Fruit fly (Drosophila melanogaster) whole organism, pupa: Measurements from ENCODE around the gene Npc2c.

Source experiments
- CG10348 ChIP-seq: fragments of 200-800 bp; sonication (Bioruptor generic); IDR thresholded peaks from 2 replicates; pipeline ENCODE4 v1.3.6; 2022; ENCODE audit warnings: missing biosample characterization, missing genetic modification characterization
- CG12605 ChIP-seq: fragments of 200-800 bp; sonication (Bioruptor generic); IDR thresholded peaks from 2 replicates; pipeline ENCODE4 v1.3.6; 2022; ENCODE audit warnings: missing biosample characterization, missing genetic modification characterization
- CG13204 ChIP-seq: fragments of 200-800 bp; sonication (Bioruptor generic); optimal IDR thresholded peaks from 2 replicates; lab custom pipeline; 2018; ENCODE audit warnings: missing biosample characterization, mild to moderate bottlenecking, missing genetic modification characterization, moderate library complexity
- CG14655 ChIP-seq: fragments of 200-800 bp; sonication (Bioruptor generic); optimal IDR thresholded peaks from 3 replicates; lab custom pipeline; 2017; ENCODE audit warnings: mild to moderate bottlenecking, missing biosample characterization, missing genetic modification reagents, missing genetic modification characterization
- CG15710 ChIP-seq: fragments of 200-800 bp; sonication (Bioruptor generic); optimal IDR thresholded peaks from 2 replicates; lab custom pipeline; 2018; ENCODE audit warnings: missing biosample characterization, mild to moderate bottlenecking, missing genetic modification characterization, moderate library complexity
- CG17806 ChIP-seq: fragments of 200-800 bp; sonication (Bioruptor generic); optimal IDR thresholded peaks from 2 replicates; lab custom pipeline; 2018; ENCODE audit warnings: missing biosample characterization, mild to moderate bottlenecking, missing genetic modification characterization, moderate library complexity
- CG32121 ChIP-seq: fragments of 200-800 bp; sonication (Bioruptor generic); IDR thresholded peaks from 2 replicates; pipeline ENCODE4 v1.3.6; 2022; ENCODE audit warnings: missing biosample characterization, missing genetic modification characterization
- CG4496 ChIP-seq: fragments of 200-800 bp; sonication (Bioruptor generic); IDR thresholded peaks from 3 replicates; pipeline ENCODE4 v1.3.6; 2022; ENCODE audit warnings: missing biosample characterization, missing genetic modification characterization
- CG8159 ChIP-seq: fragments of 200-800 bp; sonication (Bioruptor generic); optimal IDR thresholded peaks from 3 replicates; lab custom pipeline; 2018; ENCODE audit warnings: missing biosample characterization, mild to moderate bottlenecking, missing genetic modification characterization, moderate library complexity
- CG8301 ChIP-seq: fragments of 200-800 bp; sonication (Bioruptor generic); optimal IDR thresholded peaks from 2 replicates; lab custom pipeline; 2018; ENCODE audit warnings: missing biosample characterization, mild to moderate bottlenecking, missing genetic modification characterization
- CG9948 ChIP-seq: fragments of 200-800 bp; sonication (Bioruptor generic); optimal IDR thresholded peaks from 2 replicates; lab custom pipeline; 2018; ENCODE audit warnings: missing biosample characterization, mild to moderate bottlenecking, missing genetic modification characterization, moderate library complexity
- D1 ChIP-seq: fragments of 200-800 bp; sonication (Bioruptor generic); optimal IDR thresholded peaks from 2 replicates; lab custom pipeline; 2018; ENCODE audit warnings: missing biosample characterization, mild to moderate bottlenecking, missing genetic modification characterization, moderate library complexity
- EcR ChIP-seq: fragments of 200-800 bp; sonication (Bioruptor generic); optimal IDR thresholded peaks from 3 replicates; lab custom pipeline; 2019; ENCODE audit warnings: missing biosample characterization, missing genetic modification characterization, mild to moderate bottlenecking, moderate library complexity, missing genetic modification reagents
- Ets98B ChIP-seq: fragments of 200-800 bp; sonication (Bioruptor generic); IDR thresholded peaks from 2 replicates; pipeline ENCODE4 v1.3.6; 2022; ENCODE audit warnings: missing biosample characterization, missing genetic modification characterization
- Pif1A ChIP-seq: fragments of 200-800 bp; sonication (Bioruptor generic); optimal IDR thresholded peaks from 3 replicates; lab custom pipeline; 2016; ENCODE audit warnings: missing biosample characterization, missing genetic modification characterization
- Pif1B ChIP-seq: fragments of 200-800 bp; sonication (Bioruptor generic); optimal IDR thresholded peaks from 3 replicates; lab custom pipeline; 2016; ENCODE audit warnings: missing biosample characterization, missing genetic modification characterization
- Snoo ChIP-seq: fragments of 200-800 bp; sonication (Bioruptor generic); optimal IDR thresholded peaks from 3 replicates; lab custom pipeline; 2017; ENCODE audit warnings: missing biosample characterization, mild to moderate bottlenecking, missing genetic modification characterization, inconsistent platforms
- fd96Ca ChIP-seq: fragments of 200-800 bp; sonication (Bioruptor generic); IDR thresholded peaks from 3 replicates; pipeline ENCODE4 v1.3.6; 2022; ENCODE audit warnings: missing biosample characterization, missing genetic modification characterization
- gl ChIP-seq: fragments of 200-800 bp; sonication (Bioruptor generic); optimal IDR thresholded peaks from 2 replicates; lab custom pipeline; 2018; ENCODE audit warnings: missing biosample characterization, mild to moderate bottlenecking, missing genetic modification characterization
- rn ChIP-seq: fragments of 200-800 bp; sonication (Bioruptor generic); IDR thresholded peaks from 2 replicates; pipeline ENCODE4 v1.3.6; 2022; ENCODE audit warnings: missing biosample characterization, missing genetic modification characterization

The Npc2c gene

DNA sequence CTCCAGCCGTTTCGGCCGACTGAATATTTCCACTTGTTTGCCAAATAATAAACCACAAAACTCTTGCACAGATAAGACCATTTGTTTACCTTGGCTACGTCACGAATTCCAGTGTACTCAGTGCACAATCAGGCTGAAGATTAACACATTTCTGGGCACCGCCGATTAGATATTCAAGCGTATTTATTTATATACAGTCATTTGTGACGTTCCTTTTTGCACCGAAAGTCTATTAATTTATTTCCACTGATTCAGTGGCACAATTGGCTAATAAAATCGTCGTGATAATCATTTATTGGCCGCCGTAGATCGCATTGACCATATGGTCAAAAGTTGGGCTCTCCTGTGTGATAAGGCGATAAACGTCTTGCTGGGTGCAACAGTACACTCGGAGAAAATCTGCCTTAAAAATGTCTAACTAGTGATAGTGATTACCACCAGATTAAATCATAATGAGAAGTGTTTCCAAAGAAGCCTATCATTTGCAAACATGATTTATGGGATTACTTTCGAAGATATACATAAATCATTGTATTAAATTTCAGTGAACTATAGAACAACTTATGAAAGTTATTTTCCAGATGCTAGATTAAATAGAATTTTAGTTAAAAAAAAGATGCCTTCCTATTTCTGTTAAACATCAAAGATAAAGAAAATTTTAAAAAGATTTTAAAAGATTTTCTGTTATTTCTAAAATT is 5.6 kb upstream of the Npc2c start:
- TF ChIP-seq CG10348 (GFP tag; lab: Robert Waterston, UW) (no peak), D1 (no peak), CG12605 (GFP tag; lab: Robert Waterston, UW) (no peak)

- TF ChIP-seq Snoo (tag; lab: Kevin White, UChicago) (no peak), EcR (GFP tag; lab: Kevin White, UChicago) (no peak), D1 (no peak), CG10348 (GFP tag; lab: Robert Waterston, UW) (no peak)
These were observed 5.0 kb upstream of the Npc2c start for dm6 chr3R:10055004-10055403.

DNA sequence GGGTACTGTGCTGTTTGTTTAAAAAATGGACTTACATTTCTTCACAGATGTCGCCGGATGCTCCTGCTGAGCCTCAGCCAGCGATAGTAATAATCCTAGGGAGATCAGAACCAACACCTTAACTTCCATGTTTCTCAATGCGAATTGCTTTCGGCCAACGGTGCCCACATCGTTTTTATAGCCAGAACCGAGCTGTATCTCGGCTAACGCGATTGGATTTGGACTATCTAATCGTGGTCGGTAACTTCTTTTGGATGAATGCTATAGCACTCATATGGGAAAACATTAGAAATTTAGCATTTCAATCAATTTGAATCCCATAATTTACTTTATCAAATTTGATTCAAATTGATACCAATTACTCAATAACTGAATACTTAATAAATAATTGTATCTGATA is 4.1 kb upstream of the Npc2c start, which contains the start of gene Npc2d:
Npc2d (minus strand) TSS at position 133 of the 400 bp plus-strand sequence.
- no peak for TF ChIP-seq Pif1A

dm6 chr3R:10056647-10057046 is 3.4 kb upstream of the Npc2c start:
- TF ChIP-seq CG4496 (GFP tag; lab: Robert Waterston, UW): no peak
- TF ChIP-seq D1: no peak
- no peak for TF ChIP-seq CG14655 (GFP tag; lab: Kevin White, UChicago)
- TF ChIP-seq Pif1A: no peak
- TF ChIP-seq CG17806 (tag; lab: Kevin White, UChicago): no peak
- TF ChIP-seq CG8159 (tag; lab: Kevin White, UChicago): no peak
- no peak for TF ChIP-seq CG12605 (GFP tag; lab: Robert Waterston, UW)
- no peak for TF ChIP-seq Pif1B (GFP tag; lab: Kevin White, UChicago)
- TF ChIP-seq fd96Ca: no peak
- TF ChIP-seq CG10348 (GFP tag; lab: Robert Waterston, UW): no peak
- no peak for TF ChIP-seq CG8301 (tag; lab: Kevin White, UChicago)

dm6 chr3R:10059358-10059757 is 694 bp upstream of the Npc2c start:
- TF ChIP-seq CG32121 (GFP tag; lab: Robert Waterston, UW) (no peak), CG14655 (GFP tag; lab: Kevin White, UChicago) (no peak), CG8159 (tag; lab: Kevin White, UChicago) (no peak), Pif1B (GFP tag; lab: Kevin White, UChicago) (no peak), EcR (GFP tag; lab: Kevin White, UChicago) (no peak), CG12605 (GFP tag; lab: Robert Waterston, UW) (no peak), CG9948 (tag; lab: Kevin White, UChicago) (no peak), gl (tag; lab: Kevin White, UChicago) (no peak), CG13204 (GFP tag; lab: Kevin White, UChicago) (no peak), CG4496 (GFP tag; lab: Robert Waterston, UW) (no peak), Snoo (tag; lab: Kevin White, UChicago) (no peak), fd96Ca (no peak), CG8301 (tag; lab: Kevin White, UChicago) (no peak), CG17806 (tag; lab: Kevin White, UChicago) (no peak), CG15710 (tag; lab: Kevin White, UChicago) (no peak), Ets98B (GFP tag; lab: Robert Waterston, UW) (no peak)

DNA sequence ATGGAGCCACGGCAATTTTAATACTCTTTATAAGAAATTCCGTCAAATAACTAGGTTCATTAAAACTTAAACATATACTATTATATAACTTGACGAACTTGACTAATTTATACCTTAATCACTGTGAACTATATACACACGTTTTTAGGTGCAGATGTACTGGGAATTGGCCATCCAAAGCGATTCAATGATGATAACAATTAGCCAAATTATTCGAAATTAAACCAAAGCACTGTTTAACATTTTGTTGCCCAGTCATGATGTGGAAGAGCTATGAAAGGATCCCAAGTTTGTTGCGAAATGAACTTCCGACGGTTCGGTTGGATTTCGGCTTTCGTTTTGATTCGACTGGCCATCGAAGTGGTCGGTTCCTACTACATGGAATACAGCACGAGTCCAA is 2.3 kb downstream of the Npc2c start, which contains the start of gene CG33630:
CG33630 (plus strand) TSS at position 301 of the 400 bp plus-strand sequence.
- TF ChIP-seq Snoo (tag; lab: Kevin White, UChicago): no peak
- TF ChIP-seq CG15710 (tag; lab: Kevin White, UChicago): no peak
- TF ChIP-seq CG9948 (tag; lab: Kevin White, UChicago): no peak
- TF ChIP-seq rn (GFP tag; lab: Robert Waterston, UW): no peak
- TF ChIP-seq CG4496 (GFP tag; lab: Robert Waterston, UW): no peak
- TF ChIP-seq CG12605 (GFP tag; lab: Robert Waterston, UW): no peak
- TF ChIP-seq CG10348 (GFP tag; lab: Robert Waterston, UW): no peak
- no peak for TF ChIP-seq gl (tag; lab: Kevin White, UChicago)
- TF ChIP-seq Ets98B (GFP tag; lab: Robert Waterston, UW): no peak
- no peak for TF ChIP-seq EcR (GFP tag; lab: Kevin White, UChicago)
- no peak for TF ChIP-seq CG17806 (tag; lab: Kevin White, UChicago)
- TF ChIP-seq CG32121 (GFP tag; lab: Robert Waterston, UW): no peak
- TF ChIP-seq CG13204 (GFP tag; lab: Kevin White, UChicago): no peak

DNA sequence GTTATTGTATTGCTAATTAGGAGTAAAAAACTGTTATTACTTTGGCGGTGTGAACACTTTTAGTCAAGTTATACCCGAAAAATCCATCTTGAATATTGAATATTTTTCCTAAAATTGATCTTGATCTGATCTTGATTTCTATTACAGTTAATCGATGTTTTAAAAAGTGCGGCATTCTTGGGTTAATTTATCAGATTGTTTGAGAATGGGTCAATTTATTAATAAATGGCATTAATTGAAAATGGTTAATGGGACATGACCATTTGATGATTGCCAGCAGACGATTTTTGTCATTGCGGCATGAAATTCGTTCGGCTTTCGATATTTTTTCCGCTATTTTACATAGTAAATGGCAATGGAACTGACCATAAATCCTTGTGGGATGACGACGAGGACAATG is 3.7 kb downstream of the Npc2c start, which contains the start of gene CG33631:
CG33631 (plus strand) TSS at position 301 of the 400 bp plus-strand sequence.
- TF ChIP-seq CG12605 (GFP tag; lab: Robert Waterston, UW) (no peak), rn (GFP tag; lab: Robert Waterston, UW) (no peak), CG13204 (GFP tag; lab: Kevin White, UChicago) (no peak), CG4496 (GFP tag; lab: Robert Waterston, UW) (no peak), fd96Ca (no peak), CG32121 (GFP tag; lab: Robert Waterston, UW) (no peak), Ets98B (GFP tag; lab: Robert Waterston, UW) (no peak)
- TF ChIP-seq, all 21 proteins: peak for 0
